Fruit fly (Drosophila melanogaster) Kc167 (cell line): ENCODE measurements around the gene CG17221.

Source experiments
- Myc ChIP-seq: fragments of >200 bp; optimal IDR thresholded peaks from 2 replicates; lab custom pipeline; 2017; ENCODE audit warnings: missing external identifiers
- h ChIP-seq: fragments of >200 bp; optimal IDR thresholded peaks from 3 replicates; lab custom pipeline; 2018; ENCODE audit warnings: missing external identifiers

dm6 chr2L:3043647-3044046 lies 3.9 kb downstream of the CG17221 start, which contains the start of gene FASN2:
- TF ChIP-seq Myc (no peak), h (lab: Kevin White, UChicago) (no peak)
